Worm (Caenorhabditis elegans): ENCODE data around the gene rps-30.

Gene rps-30

ce11 chrV:7745903-7746302 is 30.5 kb upstream of the rps-30 start (continued):
- no peak for TF ChIP-seq F16B12.6 (tag; optimal IDR thresholded peaks at IDR 0.05)
- no peak for TF ChIP-seq tbx-2 (tag; optimal IDR thresholded peaks at IDR 0.05)
- no peak for TF ChIP-seq nhr-20 (tag; optimal IDR thresholded peaks at IDR 0.05)
- TF ChIP-seq dsc-1 (tag; optimal IDR thresholded peaks at IDR 0.05): peak; percentile 10
- no peak for TF ChIP-seq lin-35 (GFP tag; optimal IDR thresholded peaks at IDR 0.05)
- TF ChIP-seq lin-15B (tag; optimal IDR thresholded peaks at IDR 0.05): no peak
- TF ChIP-seq ztf-4 (tag; optimal IDR thresholded peaks at IDR 0.05): no peak
- TF ChIP-seq nhr-76 (tag; optimal IDR thresholded peaks at IDR 0.05): no peak
- peak; percentile 63 for TF ChIP-seq lin-14 (GFP tag; optimal IDR thresholded peaks at IDR 0.05)
- TF ChIP-seq snu-23 (GFP tag; optimal IDR thresholded peaks at IDR 0.05): no peak
- no peak for TF ChIP-seq mab-9 (GFP tag; IDR thresholded peaks at IDR 0.05)
- TF ChIP-seq ztf-11 (tag; optimal IDR thresholded peaks at IDR 0.05): peak in 1 of 2 experiments; percentile 11
- TF ChIP-seq swsn-7 (tag; optimal IDR thresholded peaks at IDR 0.05): no peak
- TF ChIP-seq grh-1 (GFP tag; IDR thresholded peaks at IDR 0.05): no peak
- no peak for TF ChIP-seq sptf-1 (tag; optimal IDR thresholded peaks at IDR 0.05)
- no peak for TF ChIP-seq aly-2 (tag; optimal IDR thresholded peaks at IDR 0.05)

- TF ChIP-seq alr-1 (tag; optimal IDR thresholded peaks at IDR 0.05; ENCODE audit: borderline replicate concordance): no peak
- TF ChIP-seq sptf-1 (tag; optimal IDR thresholded peaks at IDR 0.05): no peak
- no peak for TF ChIP-seq fkh-10 (GFP tag; optimal IDR thresholded peaks at IDR 0.05)
- TF ChIP-seq rnt-1 (tag; optimal IDR thresholded peaks at IDR 0.05): no peak
- no peak for TF ChIP-seq ceh-63 (GFP tag; optimal IDR thresholded peaks at IDR 0.05)
- TF ChIP-seq egl-13 (tag; optimal IDR thresholded peaks at IDR 0.05): no peak
- no peak for TF ChIP-seq vab-15 (tag; optimal IDR thresholded peaks at IDR 0.05)
- no peak for TF ChIP-seq efl-1 (optimal IDR thresholded peaks at IDR 0.05)
- no peak for TF ChIP-seq efl-1 (GFP tag; optimal IDR thresholded peaks at IDR 0.05 in 1 of 2)
- TF ChIP-seq dsc-1 (tag; optimal IDR thresholded peaks at IDR 0.05): no peak
Observed at ce11 chrV:7747132-7747531, 29.2 kb upstream of the rps-30 start.

ce11 chrV:7747987-7748607 is 28.3 kb upstream of the rps-30 start:
- TF ChIP-seq lin-39 (tag; optimal IDR thresholded peaks at IDR 0.05): no peak
- no peak for TF ChIP-seq mep-1 (tag; optimal IDR thresholded peaks at IDR 0.05)
- TF ChIP-seq pag-3 (tag; optimal IDR thresholded peaks at IDR 0.05; ENCODE audit: borderline replicate concordance, insufficient read depth): no peak
- no peak for TF ChIP-seq lin-13 (GFP tag; optimal IDR thresholded peaks at IDR 0.05)
- TF ChIP-seq hlh-4 (tag; optimal IDR thresholded peaks at IDR 0.05): no peak
- no peak for TF ChIP-seq rnt-1 (tag; optimal IDR thresholded peaks at IDR 0.05)
- TF ChIP-seq hlh-17 (GFP tag; optimal IDR thresholded peaks at IDR 0.05; ENCODE audit: borderline replicate concordance): no peak
- no peak for TF ChIP-seq dsc-1 (tag; optimal IDR thresholded peaks at IDR 0.05)
- TF ChIP-seq C04F5.9 (tag; optimal IDR thresholded peaks at IDR 0.05): no peak
- TF ChIP-seq alr-1 (tag; optimal IDR thresholded peaks at IDR 0.05; ENCODE audit: borderline replicate concordance): no peak
- no peak for TF ChIP-seq snu-23 (GFP tag; optimal IDR thresholded peaks at IDR 0.05)
- no peak for TF ChIP-seq nhr-90 (tag; optimal IDR thresholded peaks at IDR 0.05; ENCODE audit: poor library complexity)
- TF ChIP-seq efl-3 (GFP tag; optimal IDR thresholded peaks at IDR 0.05): no peak
- TF ChIP-seq ztf-4 (tag; optimal IDR thresholded peaks at IDR 0.05): no peak
- no peak for TF ChIP-seq nhr-84 (tag; optimal IDR thresholded peaks at IDR 0.05)
- no peak for TF ChIP-seq nhr-47 (tag; optimal IDR thresholded peaks at IDR 0.05)

- TF ChIP-seq nhr-11 (tag; optimal IDR thresholded peaks at IDR 0.05) (no peak), mab-9 (GFP tag; IDR thresholded peaks at IDR 0.05) (no peak), zag-1 (tag; optimal IDR thresholded peaks at IDR 0.05) (no peak), skn-1 (tag; optimal IDR thresholded peaks at IDR 0.05) (no peak), Y116A8C.19 (tag; optimal IDR thresholded peaks at IDR 0.05; ENCODE audit: borderline replicate concordance) (no peak), dpl-1 (GFP tag; optimal IDR thresholded peaks at IDR 0.05) (no peak), mef-2 (tag; optimal IDR thresholded peaks at IDR 0.05) (no peak), fkh-10 (GFP tag; optimal IDR thresholded peaks at IDR 0.05) (no peak), ets-5 (GFP tag; IDR thresholded peaks at IDR 0.05) (no peak), snu-23 (GFP tag; optimal IDR thresholded peaks at IDR 0.05) (no peak), F16B12.6 (tag; optimal IDR thresholded peaks at IDR 0.05) (no peak), lin-39 (tag; optimal IDR thresholded peaks at IDR 0.05) (no peak), ceh-90 (tag; optimal IDR thresholded peaks at IDR 0.05) (no peak), jun-1 (tag; optimal IDR thresholded peaks at IDR 0.05) (no peak), nhr-237 (tag; optimal IDR thresholded peaks at IDR 0.05) (no peak), xbp-1 (tag; optimal IDR thresholded peaks at IDR 0.05) (no peak), hlh-4 (tag; optimal IDR thresholded peaks at IDR 0.05) (no peak), unc-98 (GFP tag; IDR thresholded peaks at IDR 0.05) (no peak), irx-1 (tag; optimal IDR thresholded peaks at IDR 0.05) (no peak)
Observed at ce11 chrV:7749708-7750107, 26.7 kb upstream of the rps-30 start.

All from whole organism, L1 larva.